Fruit fly (Drosophila melanogaster) whole organism: ENCODE results near the gene CG10171.

Experiments
- CG8478 ChIP-seq: fragments of >200 bp; optimal IDR thresholded peaks from 2 replicates; lab custom pipeline; 2018; ENCODE audit warnings: inconsistent platforms
- Dll ChIP-seq: fragments of >200 bp; optimal IDR thresholded peaks from 2 replicates; lab custom pipeline; 2017
- EcR ChIP-seq, 2 experiments: fragments of >200 bp; optimal IDR thresholded peaks; 2 replicates each; lab custom pipeline; 2017; ENCODE audit warnings: missing biosample characterization in 2 of 2, missing genetic modification characterization in 2 of 2, missing genetic modification reagents in 2 of 2
- pan ChIP-seq: fragments of >200 bp; optimal IDR thresholded peaks from 2 replicates; lab custom pipeline; 2017
- psq ChIP-seq: fragments of >200 bp; optimal IDR thresholded peaks from 2 replicates; lab custom pipeline; 2017
- usp ChIP-seq: fragments of >200 bp; optimal IDR thresholded peaks from 2 replicates; lab custom pipeline; 2017; ENCODE audit warnings: missing biosample characterization, missing genetic modification characterization, mixed read lengths

The CG10171 gene

DNA sequence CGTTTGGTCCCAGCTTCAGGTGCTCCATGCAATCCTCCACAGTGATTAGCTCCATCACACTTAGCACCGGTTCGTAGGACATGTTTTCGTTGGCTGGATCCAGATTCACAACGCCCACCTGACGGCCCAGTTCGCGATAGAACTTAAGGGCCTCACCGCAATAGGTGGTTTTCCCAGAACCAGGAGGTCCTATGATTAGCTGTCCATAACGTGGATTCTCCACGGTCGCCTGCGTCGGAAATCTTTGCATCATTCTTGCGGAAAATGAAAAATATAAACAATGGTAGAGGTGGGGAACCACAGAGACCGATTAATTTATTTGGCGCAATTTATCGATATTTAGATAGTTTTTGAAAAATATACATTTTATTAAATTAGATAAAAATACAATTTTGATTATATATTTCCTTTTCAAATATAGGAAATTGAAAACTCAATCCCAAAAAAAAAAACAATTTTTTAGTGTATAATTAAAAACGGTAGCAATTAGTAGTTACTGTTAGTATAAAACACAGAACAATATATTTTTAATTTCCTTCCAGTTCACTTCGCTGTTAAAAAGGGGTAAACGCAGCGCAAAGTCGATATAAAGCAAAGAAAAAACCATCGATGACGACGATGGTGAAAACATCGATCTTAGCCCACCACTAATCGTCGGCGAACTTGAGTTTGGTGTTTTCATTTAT, 24.6 kb upstream of the CG10171 start, which contains the start of the genes CG10222 and flr:
CG10222 (minus strand) TSS at position 254 of the 686 bp plus-strand sequence.
flr (plus strand) TSS at position 644 of the 686 bp plus-strand sequence.
- TF ChIP-seq EcR (GFP tag; optimal IDR thresholded peaks at IDR 0.05; lab: Kevin White, UChicago) = no peak
- no peak for TF ChIP-seq psq (lab: Kevin White, UChicago)
- TF ChIP-seq usp (GFP tag; lab: Kevin White, UChicago) = no peak
- TF ChIP-seq pan (lab: Kevin White, UChicago) = no peak
- TF ChIP-seq CG8478 (lab: Kevin White, UChicago) = no peak
- no peak for TF ChIP-seq Dll (lab: Kevin White, UChicago)

DNA sequence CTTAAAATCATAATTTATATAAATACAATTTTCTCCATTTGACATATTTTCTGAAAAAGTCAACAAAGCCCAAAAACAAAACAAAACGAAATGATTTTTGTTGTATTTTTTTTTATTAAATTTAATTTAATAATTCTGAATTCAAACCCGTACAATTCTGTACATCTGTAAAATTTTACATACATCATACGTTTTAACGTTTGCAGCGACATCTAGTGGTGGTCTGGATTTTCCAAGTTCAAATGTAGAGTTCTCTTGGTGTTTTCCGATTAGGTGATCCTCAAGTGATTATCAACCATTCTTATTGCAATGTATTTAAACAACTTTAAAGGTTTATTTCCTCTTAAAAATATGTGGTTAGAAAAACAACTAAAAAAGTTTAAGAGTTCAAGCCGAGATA, 23.3 kb upstream of the CG10171 start:
- TF ChIP-seq pan (lab: Kevin White, UChicago) (no peak), usp (GFP tag; lab: Kevin White, UChicago) (no peak), EcR (GFP tag; optimal IDR thresholded peaks at IDR 0.05; lab: Kevin White, UChicago) (no peak)

DNA sequence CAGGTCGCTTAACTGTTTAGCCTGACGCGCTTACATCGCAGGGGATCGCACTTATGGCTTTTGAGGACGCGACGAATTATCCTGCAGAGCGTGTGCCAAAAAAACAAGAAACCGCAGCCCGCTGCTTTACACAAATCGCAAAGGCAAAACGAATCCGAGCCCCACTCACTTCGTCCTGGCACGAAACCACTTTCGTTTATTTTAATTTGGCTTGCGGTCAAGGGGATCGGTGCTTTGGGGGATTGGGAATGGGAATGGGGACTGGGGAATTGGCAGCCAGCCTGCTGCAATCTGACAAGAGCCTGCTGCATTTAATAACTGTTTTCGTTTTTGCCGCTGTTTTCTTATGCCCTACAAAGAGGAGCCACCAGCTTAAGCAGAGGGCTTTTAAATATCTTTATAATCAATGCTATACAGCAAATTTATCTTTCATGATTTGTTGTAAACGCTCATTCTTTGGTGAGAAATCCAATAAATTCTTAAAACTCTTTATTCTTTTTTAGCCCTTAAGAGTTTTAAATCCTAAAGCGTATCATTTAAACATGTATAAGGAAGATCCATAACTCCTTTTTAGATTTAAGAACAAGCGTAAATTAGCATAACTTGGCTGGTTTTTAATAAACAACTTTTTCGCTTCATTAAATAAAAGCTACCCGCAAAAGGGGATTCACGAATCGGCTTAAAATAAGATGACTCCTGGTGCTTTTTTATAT, 22.3 kb upstream of the CG10171 start:
- TF ChIP-seq usp (GFP tag; lab: Kevin White, UChicago) = no peak
- no peak for TF ChIP-seq EcR (GFP tag; optimal IDR thresholded peaks at IDR 0.05; lab: Kevin White, UChicago)
- TF ChIP-seq pan (lab: Kevin White, UChicago) = no peak
- no peak for TF ChIP-seq CG8478 (lab: Kevin White, UChicago)
- no peak for TF ChIP-seq psq (lab: Kevin White, UChicago)
- no peak for TF ChIP-seq Dll (lab: Kevin White, UChicago)

- TF ChIP-seq CG8478 (lab: Kevin White, UChicago) (no peak), usp (GFP tag; lab: Kevin White, UChicago) (no peak), Dll (lab: Kevin White, UChicago) (no peak), psq (lab: Kevin White, UChicago) (no peak), pan (lab: Kevin White, UChicago) (no peak), EcR (GFP tag; optimal IDR thresholded peaks at IDR 0.05; lab: Kevin White, UChicago) (no peak)
Observed at dm6 chr3L:13406873-13407272, 19.2 kb upstream of the CG10171 start.

- TF ChIP-seq psq (lab: Kevin White, UChicago) (no peak), CG8478 (lab: Kevin White, UChicago) (no peak), Dll (lab: Kevin White, UChicago) (no peak), EcR (GFP tag; optimal IDR thresholded peaks at IDR 0.05; lab: Kevin White, UChicago) (no peak), pan (lab: Kevin White, UChicago) (no peak)
Observed at dm6 chr3L:13403141-13403867, 15.6 kb upstream of the CG10171 start.

- TF ChIP-seq usp (GFP tag; lab: Kevin White, UChicago) (no peak), pan (lab: Kevin White, UChicago) (no peak), EcR (GFP tag; optimal IDR thresholded peaks at IDR 0.05; lab: Kevin White, UChicago) (no peak), Dll (lab: Kevin White, UChicago) (no peak), psq (lab: Kevin White, UChicago) (no peak), CG8478 (lab: Kevin White, UChicago) (no peak)
Observed at dm6 chr3L:13400872-13401418, 13.2 kb upstream of the CG10171 start, which contains the start of gene sens. Gene sens (minus strand): TSS chr3L:13401125.

DNA sequence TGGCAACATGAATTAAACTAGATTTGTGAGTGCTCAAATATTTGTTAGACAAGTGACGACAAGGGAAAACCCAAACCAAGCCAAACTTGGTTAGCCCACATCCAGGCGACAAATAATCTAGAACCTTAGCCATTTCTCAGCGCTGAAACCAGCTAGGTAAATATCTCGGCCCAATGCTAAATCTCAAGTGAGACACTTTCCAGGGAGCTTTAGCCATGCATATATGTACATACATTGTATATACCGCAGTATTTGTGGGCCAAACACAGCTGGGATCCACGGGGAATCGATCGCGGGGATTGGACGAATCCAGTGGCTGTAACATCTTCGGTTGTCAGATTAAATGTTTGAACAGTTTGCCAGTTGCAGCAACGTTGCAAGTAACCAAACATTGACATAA, 9.9 kb upstream of the CG10171 start:
- TF ChIP-seq EcR (GFP tag; optimal IDR thresholded peaks at IDR 0.05; lab: Kevin White, UChicago) (no peak), CG8478 (lab: Kevin White, UChicago) (no peak), pan (lab: Kevin White, UChicago) (no peak), psq (lab: Kevin White, UChicago) (no peak), Dll (lab: Kevin White, UChicago) (no peak), usp (GFP tag; lab: Kevin White, UChicago) (no peak)

- TF ChIP-seq pan (lab: Kevin White, UChicago) (no peak), EcR (GFP tag; optimal IDR thresholded peaks at IDR 0.05; lab: Kevin White, UChicago) (no peak), usp (GFP tag; lab: Kevin White, UChicago) (no peak), Dll (lab: Kevin White, UChicago) (no peak), psq (lab: Kevin White, UChicago) (no peak), CG8478 (lab: Kevin White, UChicago) (no peak)
Observed at dm6 chr3L:13393538-13393937, 5.8 kb upstream of the CG10171 start.

dm6 chr3L:13389834-13390233, 2.1 kb upstream of the CG10171 start, which contains the start of gene Poc1:
Gene Poc1 (minus strand): TSS chr3L:13390006.
- TF ChIP-seq psq (lab: Kevin White, UChicago) (no peak), Dll (lab: Kevin White, UChicago) (no peak), pan (lab: Kevin White, UChicago) (no peak), CG8478 (lab: Kevin White, UChicago) (no peak), EcR (GFP tag; optimal IDR thresholded peaks at IDR 0.05; lab: Kevin White, UChicago) (no peak), usp (GFP tag; lab: Kevin White, UChicago) (no peak)

DNA sequence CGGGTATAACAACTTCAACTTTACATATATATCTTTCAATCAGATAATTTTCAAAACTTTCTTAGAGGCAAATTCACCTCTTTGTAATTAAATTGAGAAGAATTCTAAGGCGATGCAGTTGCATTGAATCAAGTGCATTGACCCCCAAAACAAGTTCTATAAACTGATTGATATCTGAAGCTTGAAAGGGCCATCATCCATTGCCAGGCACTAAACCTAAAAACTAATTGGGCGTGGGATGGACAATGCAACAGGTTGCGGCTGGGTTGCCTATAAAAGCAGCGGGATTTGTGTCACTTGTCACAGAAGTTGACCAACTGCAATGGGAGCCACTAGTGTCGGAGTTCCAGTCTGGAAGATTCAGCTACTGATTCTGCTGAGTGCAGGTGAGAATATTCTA, 3.2 kb downstream of the CG10171 start, which contains the start of gene CG14110:
CG14110 (plus strand) TSS at position 301 of the 400 bp plus-strand sequence.
- no peak for TF ChIP-seq CG8478 (lab: Kevin White, UChicago)
